Fruit fly (Drosophila melanogaster) whole organism, wandering third instar larva: Measurements from ENCODE around the gene neo.

Experiments
- CG9705 ChIP-seq: fragments of 200-800 bp; sonication (Bioruptor generic); optimal IDR thresholded peaks from 2 replicates; lab custom pipeline; 2018; ENCODE audit warnings: missing biosample characterization, mild to moderate bottlenecking, missing genetic modification characterization
- Hr78 ChIP-seq: fragments of >200 bp; optimal IDR thresholded peaks from 2 replicates; lab custom pipeline; 2017; ENCODE audit warnings: missing biosample characterization, missing genetic modification characterization
- Hr83 ChIP-seq: fragments of 200-300 bp; sonication (Bioruptor generic); optimal IDR thresholded peaks from 2 replicates; lab custom pipeline; 2016; ENCODE audit warnings: missing biosample characterization, mild to moderate bottlenecking, missing genetic modification characterization, moderate library complexity; ENCODE audit not compliant: poor library complexity, severe bottlenecking
- Jra ChIP-seq: sonication (Bioruptor generic); optimal IDR thresholded peaks from 2 replicates; lab custom pipeline; 2016; ENCODE audit warnings: missing biosample characterization, missing genetic modification characterization
- Rel ChIP-seq, 2 experiments: fragments of 200-800 bp; sonication (Bioruptor generic) in 1 of 2; optimal IDR thresholded peaks; 2 replicates in 1 of 2; 3 replicates in 1 of 2; lab custom pipeline; 2016 to 2019; ENCODE audit warnings: mild to moderate bottlenecking in 2 of 2, missing biosample characterization in 2 of 2, missing genetic modification characterization in 2 of 2, moderate library complexity in 1 of 2
- br ChIP-seq: fragments of 200-800 bp; sonication (Bioruptor generic); optimal IDR thresholded peaks from 2 replicates; lab custom pipeline; 2016; ENCODE audit warnings: missing biosample characterization, missing genetic modification characterization
- dmrt93B ChIP-seq: fragments of 200-800 bp; sonication (Bioruptor generic); optimal IDR thresholded peaks from 2 replicates; lab custom pipeline; 2018; ENCODE audit warnings: missing biosample characterization, mild to moderate bottlenecking, missing genetic modification characterization
- ey ChIP-seq: fragments of 200-800 bp; sonication (Bioruptor generic); optimal IDR thresholded peaks from 2 replicates; lab custom pipeline; 2016; ENCODE audit warnings: missing biosample characterization, missing genetic modification characterization
- fru ChIP-seq: fragments of 200-800 bp; sonication (Bioruptor generic); optimal IDR thresholded peaks from 3 replicates; lab custom pipeline; 2016; ENCODE audit warnings: missing biosample characterization, mild to moderate bottlenecking, missing genetic modification characterization
- h ChIP-seq: fragments of 200-800 bp; sonication (Bioruptor generic); optimal IDR thresholded peaks from 3 replicates; lab custom pipeline; 2016; ENCODE audit warnings: missing biosample characterization, mild to moderate bottlenecking, missing genetic modification characterization
- jim ChIP-seq: fragments of 175-275, 200-325 bp; sonication (Bioruptor generic); optimal IDR thresholded peaks from 2 replicates; lab custom pipeline; 2016; ENCODE audit warnings: missing biosample characterization, mild to moderate bottlenecking, missing genetic modification characterization
- lola ChIP-seq: fragments of >200 bp; optimal IDR thresholded peaks from 2 replicates; lab custom pipeline; 2017; ENCODE audit warnings: missing biosample characterization, missing genetic modification characterization
- psq ChIP-seq: fragments of 200-800 bp; sonication (Bioruptor generic); optimal IDR thresholded peaks from 3 replicates; lab custom pipeline; 2017; ENCODE audit warnings: missing biosample characterization, mild to moderate bottlenecking, missing genetic modification characterization, moderate library complexity
- rgr ChIP-seq: fragments of 200-800 bp; sonication (Bioruptor generic); optimal IDR thresholded peaks from 3 replicates; lab custom pipeline; 2016; ENCODE audit warnings: missing biosample characterization, mild to moderate bottlenecking, missing genetic modification characterization

- TF ChIP-seq h (GFP tag; lab: Kevin White, UChicago) (no peak), lola (GFP tag; lab: Kevin White, UChicago) (no peak), Jra (GFP tag; lab: Kevin White, UChicago) (no peak), fru (no peak), ey (GFP tag; lab: Kevin White, UChicago) (no peak), psq (no peak), dmrt93B (GFP tag; lab: Kevin White, UChicago) (no peak), jim (GFP tag; lab: Kevin White, UChicago) (no peak), CG9705 (GFP tag; lab: Kevin White, UChicago) (no peak), rgr (GFP tag; lab: Kevin White, UChicago) (no peak), Hr78 (no peak), br (GFP tag; lab: Kevin White, UChicago) (no peak), Hr83 (GFP tag; lab: Kevin White, UChicago) (no peak), Rel (GFP tag; optimal IDR thresholded peaks at IDR 0.05; lab: Kevin White, UChicago) (no peak), Rel (tag; optimal IDR thresholded peaks at IDR 0.05; lab: Kevin White, UChicago) (no peak)
Measured at dm6 chr3R:29839707-29840311, 20.9 kb downstream of the neo start.
